Worm (Caenorhabditis elegans): ENCODE measurements around the gene C44H9.5.

The C44H9.5 gene

DNA sequence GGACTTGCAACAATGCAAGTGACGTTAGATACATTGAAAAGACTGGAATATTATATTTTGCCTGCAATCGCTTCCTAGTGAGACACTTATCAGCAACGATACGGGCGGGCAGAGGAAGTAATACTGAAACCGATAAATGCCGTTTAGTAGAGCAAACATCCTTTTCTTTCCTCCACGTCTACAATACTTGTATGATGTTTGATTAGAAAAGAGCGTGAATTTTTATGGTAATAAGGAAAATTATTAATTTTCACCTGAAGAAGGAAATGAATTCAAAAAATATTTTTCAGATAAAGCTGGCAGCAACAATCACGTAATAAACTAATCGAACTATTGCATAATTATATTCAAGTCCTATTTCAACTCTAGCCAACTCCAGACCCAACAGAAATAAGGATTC, 5.1 kb upstream of the C44H9.5 start, which contains the start of gene C44H9.7:
C44H9.7 (minus strand) TSS at position 101 of the 400 bp plus-strand sequence.
- TF ChIP-seq nfya-1 (tag; optimal IDR thresholded peaks at IDR 0.05; ENCODE audit: insufficient read depth) (no peak), elt-2 (tag; optimal IDR thresholded peaks at IDR 0.05) (peak; percentile 7)

DNA sequence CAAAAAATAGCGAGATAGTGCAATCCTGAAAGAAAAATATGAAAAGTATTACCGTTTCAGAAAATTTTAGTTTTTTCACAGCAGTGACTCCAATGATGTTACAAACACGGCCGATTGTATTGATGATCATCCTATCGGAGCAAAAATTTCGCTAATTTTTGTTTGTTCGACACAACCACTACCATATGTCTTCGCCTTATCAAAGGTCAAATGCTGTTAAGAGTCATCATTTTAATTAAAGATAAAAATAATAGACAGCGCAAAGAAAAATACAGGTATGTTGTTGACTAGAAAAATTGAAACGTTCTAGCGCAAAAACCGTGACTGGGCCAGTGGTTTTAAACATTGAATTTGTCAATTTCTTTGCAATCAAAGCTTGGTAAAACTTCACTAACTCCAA, 2.7 kb upstream of the C44H9.5 start:
- TF ChIP-seq pqm-1 (tag; optimal IDR thresholded peaks at IDR 0.05) = peak; percentile 69
- peak; percentile 13 for TF ChIP-seq jun-1 (tag; optimal IDR thresholded peaks at IDR 0.05)
- no peak for TF ChIP-seq nhr-43 (tag; optimal IDR thresholded peaks at IDR 0.05; ENCODE audit: poor library complexity, severe bottlenecking)
- no peak for TF ChIP-seq nfya-1 (tag; optimal IDR thresholded peaks at IDR 0.05; ENCODE audit: insufficient read depth)
- TF ChIP-seq sea-2 (GFP tag; optimal IDR thresholded peaks at IDR 0.05) = no peak
- TF ChIP-seq elt-2 (tag; optimal IDR thresholded peaks at IDR 0.05) = peak; percentile 58
- no peak for TF ChIP-seq pha-4 (tag; optimal IDR thresholded peaks at IDR 0.05)

DNA sequence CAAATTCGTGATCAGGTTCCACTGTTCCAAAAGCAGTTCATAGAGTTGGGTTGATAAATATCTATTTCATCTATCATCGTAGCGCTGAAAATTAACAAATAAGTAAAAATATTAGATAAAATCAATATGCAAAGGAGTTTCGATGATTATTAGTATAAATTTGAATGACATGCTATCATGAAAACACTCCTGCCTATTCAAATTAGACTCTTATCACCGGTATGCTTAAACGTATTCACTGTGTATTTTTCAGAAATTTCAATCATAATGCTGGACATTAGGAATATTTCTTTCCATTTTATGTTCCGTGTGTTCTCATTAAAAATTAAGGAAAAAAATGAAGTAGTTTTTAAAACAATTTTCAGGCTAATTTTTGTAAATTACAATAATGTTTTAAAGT, 4.4 kb downstream of the C44H9.5 start, which contains the start of gene C44H9.6:
C44H9.6 (minus strand) TSS at position 101 of the 400 bp plus-strand sequence.
- TF ChIP-seq elt-2 (tag; optimal IDR thresholded peaks at IDR 0.05) (peak; percentile 35), nfya-1 (tag; optimal IDR thresholded peaks at IDR 0.05; ENCODE audit: insufficient read depth) (no peak)

DNA sequence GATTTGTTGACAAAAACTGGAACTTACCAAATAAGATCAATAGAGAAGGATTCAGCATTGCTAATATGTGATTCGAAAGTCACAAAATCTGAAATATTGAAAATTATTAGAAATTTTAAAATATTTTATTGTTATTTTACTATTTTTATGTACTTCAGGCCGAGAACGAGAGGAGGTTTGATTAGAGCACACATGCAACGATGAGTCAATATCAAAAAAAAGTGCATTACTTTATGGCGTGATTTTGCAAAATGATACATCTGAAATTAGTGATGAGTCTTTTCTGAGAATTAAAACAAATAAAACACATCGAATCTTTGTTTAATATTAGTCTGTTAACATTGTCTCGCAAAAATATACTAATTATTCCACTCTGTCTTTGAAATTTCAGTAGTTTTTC, 4.9 kb downstream of the C44H9.5 start:
- no peak for TF ChIP-seq ceh-82 (tag; optimal IDR thresholded peaks at IDR 0.05)
- TF ChIP-seq egl-27 (tag; optimal IDR thresholded peaks at IDR 0.05) = no peak
- no peak for TF ChIP-seq ztf-4 (tag; optimal IDR thresholded peaks at IDR 0.05)
- no peak for TF ChIP-seq hmg-11 (tag; optimal IDR thresholded peaks at IDR 0.05)
- TF ChIP-seq pqm-1 (tag; optimal IDR thresholded peaks at IDR 0.05) = peak; percentile 56

DNA sequence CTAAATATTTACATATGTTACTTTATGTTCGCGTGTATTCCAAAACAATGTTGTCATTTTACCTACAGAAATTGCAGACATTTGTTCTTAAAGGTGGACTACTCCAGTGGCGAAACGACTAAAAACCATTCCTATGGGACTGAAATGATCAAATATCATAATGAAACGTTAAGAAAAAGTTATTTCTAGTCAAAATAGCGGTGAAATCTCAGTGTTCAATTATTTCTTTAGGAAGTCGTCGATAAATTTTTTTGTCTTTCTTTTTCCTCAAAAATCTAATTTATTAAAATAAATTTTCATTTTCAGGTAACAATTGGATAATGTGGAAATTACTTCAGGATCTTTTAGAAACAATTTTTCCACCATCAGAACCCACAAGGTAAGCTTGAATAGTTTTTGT, 14.3 kb downstream of the C44H9.5 start, which contains the start of gene C44H9.4:
C44H9.4 (plus strand) TSS at position 301 of the 400 bp plus-strand sequence.
- TF ChIP-seq zag-1 (tag; optimal IDR thresholded peaks at IDR 0.05) (no peak), nhr-12 (tag; optimal IDR thresholded peaks at IDR 0.05) (no peak), nfya-1 (tag; optimal IDR thresholded peaks at IDR 0.05; ENCODE audit: insufficient read depth) (no peak), pha-4 (tag; optimal IDR thresholded peaks at IDR 0.05) (no peak), fos-1 (tag; optimal IDR thresholded peaks at IDR 0.05) (no peak), skn-1 (tag; optimal IDR thresholded peaks at IDR 0.05) (no peak), ceh-16 (tag; optimal IDR thresholded peaks at IDR 0.05) (no peak), nhr-11 (tag; optimal IDR thresholded peaks at IDR 0.05) (no peak), lin-15B (tag; optimal IDR thresholded peaks at IDR 0.05) (no peak), elt-3 (tag; optimal IDR thresholded peaks at IDR 0.05) (no peak)

DNA sequence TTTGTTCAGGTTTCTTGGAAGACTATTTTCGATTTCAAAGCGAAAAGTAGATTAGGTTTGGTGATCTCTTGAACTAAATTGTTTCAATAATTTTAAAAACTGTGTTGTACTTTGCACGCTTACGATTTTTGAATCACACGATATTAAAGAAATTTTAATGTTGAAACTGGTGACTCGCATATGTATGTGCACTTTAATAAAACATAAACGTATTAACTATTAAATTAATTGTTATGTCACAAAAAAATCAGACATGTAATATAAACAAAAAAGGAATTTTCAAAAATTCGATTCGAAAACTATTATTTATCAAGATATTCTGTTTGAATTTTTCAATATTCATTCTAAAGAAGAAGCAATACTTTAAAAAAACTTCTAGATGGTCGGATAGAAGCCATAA, 22.4 kb downstream of the C44H9.5 start, which contains the start of gene ugt-15:
ugt-15 (plus strand) TSS at position 301 of the 400 bp plus-strand sequence.
- TF ChIP-seq pqm-1 (tag; optimal IDR thresholded peaks at IDR 0.05) (peak; percentile 22), ama-1 (optimal IDR thresholded peaks at IDR 0.05) (no peak), elt-2 (tag; optimal IDR thresholded peaks at IDR 0.05) (peak; percentile 13)

DNA sequence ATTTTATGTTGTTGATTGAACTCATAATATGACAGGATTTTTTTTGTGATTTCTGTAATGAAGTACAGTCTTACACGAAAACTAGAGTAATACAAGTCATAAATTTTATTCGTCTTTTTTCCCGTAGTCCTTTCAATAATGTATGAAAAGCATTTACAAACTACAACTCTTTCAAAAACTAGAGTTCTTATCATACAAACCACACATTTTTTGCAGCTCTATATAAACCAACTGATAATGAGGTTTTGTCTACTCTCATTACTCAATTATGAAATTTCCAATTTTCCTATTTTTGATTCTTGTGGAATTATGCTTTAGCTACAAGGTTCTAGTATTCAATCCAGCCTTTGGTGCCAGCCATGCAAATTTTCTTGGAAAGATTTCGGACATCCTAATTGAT, 24.9 kb downstream of the C44H9.5 start, which contains the start of gene ugt-16:
ugt-16 (plus strand) TSS at position 248 of the 400 bp plus-strand sequence.
- TF ChIP-seq zag-1 (tag; optimal IDR thresholded peaks at IDR 0.05) = no peak
- peak; percentile 53 for TF ChIP-seq pqm-1 (tag; optimal IDR thresholded peaks at IDR 0.05)
- peak; percentile 71 for TF ChIP-seq elt-2 (tag; optimal IDR thresholded peaks at IDR 0.05)
- TF ChIP-seq ceh-28 (tag; optimal IDR thresholded peaks at IDR 0.05) = no peak

DNA sequence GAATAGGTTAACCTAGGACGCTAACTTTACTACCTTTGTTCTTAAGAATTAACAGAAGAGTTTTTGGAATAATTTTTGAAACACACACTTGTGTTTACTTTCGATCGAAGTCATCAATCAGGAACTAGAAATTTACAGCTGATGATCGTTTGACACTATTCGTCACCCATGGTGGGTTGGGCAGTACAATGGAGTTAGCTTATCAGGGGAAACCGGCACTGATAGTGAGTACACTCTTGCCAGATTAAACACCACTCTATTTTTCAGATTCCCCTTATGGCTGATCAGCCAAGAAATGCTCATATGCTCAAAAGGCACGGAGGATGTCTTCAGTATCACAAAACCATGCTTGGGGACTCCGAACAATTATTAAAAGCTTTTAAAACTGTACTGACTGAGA, 27.6 kb downstream of the C44H9.5 start:
- TF ChIP-seq jun-1 (tag; optimal IDR thresholded peaks at IDR 0.05) (peak; percentile 26), tbx-2 (tag; optimal IDR thresholded peaks at IDR 0.05) (no peak), nhr-77 (tag; optimal IDR thresholded peaks at IDR 0.05) (no peak), elt-2 (tag; optimal IDR thresholded peaks at IDR 0.05) (peak; percentile 77), ztf-4 (tag; optimal IDR thresholded peaks at IDR 0.05) (no peak), ceh-82 (tag; optimal IDR thresholded peaks at IDR 0.05) (no peak), skn-1 (tag; optimal IDR thresholded peaks at IDR 0.05) (no peak), snpc-4 (tag; optimal IDR thresholded peaks at IDR 0.05) (no peak), mml-1 (tag; optimal IDR thresholded peaks at IDR 0.05) (no peak), nhr-43 (tag; optimal IDR thresholded peaks at IDR 0.05; ENCODE audit: poor library complexity, severe bottlenecking) (no peak), ceh-28 (tag; optimal IDR thresholded peaks at IDR 0.05) (no peak), nhr-23 (tag; optimal IDR thresholded peaks at IDR 0.05) (no peak), nhr-11 (tag; optimal IDR thresholded peaks at IDR 0.05) (no peak), nhr-28 (tag; optimal IDR thresholded peaks at IDR 0.05) (no peak), hmg-11 (tag; optimal IDR thresholded peaks at IDR 0.05) (no peak), aly-2 (tag; optimal IDR thresholded peaks at IDR 0.05) (no peak), nhr-25 (tag; optimal IDR thresholded peaks at IDR 0.05) (no peak), egl-27 (tag; optimal IDR thresholded peaks at IDR 0.05) (no peak), nhr-237 (tag; optimal IDR thresholded peaks at IDR 0.05) (no peak), pha-4 (tag; optimal IDR thresholded peaks at IDR 0.05) (no peak), pqm-1 (tag; optimal IDR thresholded peaks at IDR 0.05) (peak; percentile 89), elt-1 (tag; optimal IDR thresholded peaks at IDR 0.05) (no peak), nhr-76 (tag; optimal IDR thresholded peaks at IDR 0.05) (no peak), unc-39 (tag; optimal IDR thresholded peaks at IDR 0.05) (no peak), nhr-12 (tag; optimal IDR thresholded peaks at IDR 0.05) (no peak), fkh-2 (tag; optimal IDR thresholded peaks at IDR 0.05) (no peak)
